Worm (Caenorhabditis elegans) whole organism, L3 larva: ENCODE data around the gene ugt-56.

Source experiments
- R02D3.7 ChIP-seq: fragments of 150-350 bp; optimal IDR thresholded peaks from 2 replicates; lab custom pipeline; 2014; ENCODE audit warnings: missing biosample characterization, missing genetic modification characterization
- ZK546.5 ChIP-seq: sonication (generic microtip); optimal IDR thresholded peaks from 2 replicates; lab custom pipeline; 2017; ENCODE audit warnings: missing biosample characterization, missing genetic modification characterization
- daf-12 ChIP-seq: fragments of 150-350 bp; optimal IDR thresholded peaks from 2 replicates; lab custom pipeline; 2014; ENCODE audit warnings: missing biosample characterization, missing genetic modification reagents, missing genetic modification characterization
- egl-5 ChIP-seq: fragments of 150-350 bp; optimal IDR thresholded peaks from 2 replicates; lab custom pipeline; 2017; ENCODE audit warnings: missing biosample characterization, missing genetic modification reagents, missing genetic modification characterization, inconsistent platforms
- elt-1 ChIP-seq: fragments of 150-350 bp; optimal IDR thresholded peaks from 2 replicates; lab custom pipeline; 2014; ENCODE audit warnings: missing biosample characterization, missing genetic modification characterization
- fkh-10 ChIP-seq: sonication (generic microtip); optimal IDR thresholded peaks from 2 replicates; lab custom pipeline; 2017; ENCODE audit warnings: missing biosample characterization, missing genetic modification reagents, missing genetic modification characterization
- jun-1 ChIP-seq: fragments of 150-350 bp; optimal IDR thresholded peaks from 2 replicates; lab custom pipeline; 2014; ENCODE audit warnings: missing biosample characterization, missing genetic modification reagents, missing genetic modification characterization
- lsy-12 ChIP-seq: sonication (generic microtip); optimal IDR thresholded peaks from 2 replicates; lab custom pipeline; 2016; ENCODE audit warnings: mild to moderate bottlenecking, missing genetic modification characterization, missing compliant biosample characterization
- mml-1 ChIP-seq: fragments of 150-350 bp; sonication (generic microtip); optimal IDR thresholded peaks from 3 replicates; lab custom pipeline; 2014; ENCODE audit warnings: missing biosample characterization, missing genetic modification characterization
- nhr-11 ChIP-seq: fragments of 150-350 bp; optimal IDR thresholded peaks from 2 replicates; lab custom pipeline; 2014; ENCODE audit warnings: missing biosample characterization, missing genetic modification characterization
- nhr-23 ChIP-seq: fragments of 150-350 bp; optimal IDR thresholded peaks from 2 replicates; lab custom pipeline; 2014; ENCODE audit warnings: missing biosample characterization, missing genetic modification reagents, missing genetic modification characterization
- nhr-237 ChIP-seq: fragments of 150-350 bp; optimal IDR thresholded peaks from 2 replicates; lab custom pipeline; 2014; ENCODE audit warnings: missing biosample characterization, missing genetic modification characterization
- nhr-67 ChIP-seq: fragments of 150-350 bp; optimal IDR thresholded peaks from 2 replicates; lab custom pipeline; 2014; ENCODE audit warnings: missing biosample characterization, missing genetic modification characterization
- pha-4 ChIP-seq: fragments of 150-350 bp; optimal IDR thresholded peaks from 2 replicates; lab custom pipeline; 2014; ENCODE audit warnings: missing biosample characterization, missing genetic modification reagents, missing genetic modification characterization
- pqm-1 ChIP-seq: fragments of 150-350 bp; optimal IDR thresholded peaks from 2 replicates; lab custom pipeline; 2017; ENCODE audit warnings: missing biosample characterization, missing genetic modification characterization, inconsistent platforms
- snpc-4 ChIP-seq: fragments of 150-350 bp; optimal IDR thresholded peaks from 2 replicates; lab custom pipeline; 2014; ENCODE audit warnings: missing biosample characterization, missing genetic modification characterization
- unc-62 ChIP-seq: fragments of 150-350 bp; sonication (generic microtip); optimal IDR thresholded peaks from 4 replicates; lab custom pipeline; 2014; ENCODE audit warnings: missing biosample characterization, missing genetic modification reagents, missing genetic modification characterization
- zag-1 ChIP-seq: fragments of 150-350 bp; optimal IDR thresholded peaks from 2 replicates; lab custom pipeline; 2014; ENCODE audit warnings: missing biosample characterization, missing genetic modification characterization
- ztf-11 ChIP-seq: fragments of 150-350 bp; optimal IDR thresholded peaks from 2 replicates; lab custom pipeline; 2014; ENCODE audit warnings: missing biosample characterization, missing genetic modification characterization

The ugt-56 gene

DNA sequence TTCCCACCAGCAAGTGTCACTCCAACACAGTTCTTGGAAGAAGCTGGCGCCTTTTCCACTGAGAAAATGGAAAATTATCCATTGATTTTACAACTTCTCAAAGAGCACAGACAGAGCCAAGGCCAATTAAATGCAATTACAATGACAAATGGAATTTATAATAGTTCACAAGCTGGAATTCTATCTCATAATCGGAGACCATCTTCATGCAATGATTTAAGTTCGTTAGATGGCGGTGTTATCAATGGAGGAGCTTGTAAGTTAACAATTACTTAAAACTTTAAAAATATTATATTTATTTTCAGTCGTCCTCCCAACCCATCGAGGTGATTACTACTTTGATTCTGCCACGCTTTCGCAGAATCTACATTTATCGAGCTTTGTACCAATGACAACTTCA, 46.9 kb downstream of the ugt-56 start:
- TF ChIP-seq zag-1 (tag; lab: Kevin White, UChicago) = no peak
- TF ChIP-seq, all 47 proteins: peak for 0

DNA sequence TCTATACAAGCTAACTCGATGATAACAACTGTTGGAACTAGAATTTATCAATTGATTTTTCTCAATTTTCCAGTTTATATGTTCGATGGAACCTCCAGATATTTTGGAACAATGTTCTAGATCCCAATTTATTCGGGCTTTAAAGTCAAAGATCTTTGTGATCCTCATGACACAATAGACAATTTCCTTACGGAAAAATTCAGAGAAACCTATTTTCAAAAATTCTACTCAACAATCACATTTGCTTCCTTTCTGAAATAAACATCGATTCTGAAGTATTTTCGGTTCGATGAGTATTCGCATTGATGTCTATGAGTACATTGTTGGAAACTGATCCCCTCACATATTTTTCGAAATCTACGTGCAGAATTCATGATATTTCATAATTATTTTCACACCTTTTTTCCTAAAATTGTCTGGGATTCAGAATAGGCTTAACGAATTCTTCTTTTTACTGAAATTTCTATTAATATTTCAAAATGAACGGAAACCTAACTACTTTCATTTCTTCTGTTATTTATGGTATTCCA, 48.3 kb downstream of the ugt-56 start, which contains the start of gene srg-45:
srg-45 (plus strand) TSS at position 480 of the 530 bp plus-strand sequence.
- TF ChIP-seq mml-1 (tag; lab: Kevin White, UChicago) (no peak), nhr-237 (no peak), fkh-10 (GFP tag; lab: Kevin White, UChicago) (no peak), snpc-4 (tag; lab: Kevin White, UChicago) (no peak), elt-1 (tag; lab: Kevin White, UChicago) (no peak), pha-4 (no peak), nhr-67 (no peak), unc-62 (GFP tag; lab: Kevin White, UChicago) (no peak), ZK546.5 (tag; lab: Kevin White, UChicago) (no peak), R02D3.7 (tag; lab: Kevin White, UChicago) (no peak), egl-5 (tag; lab: Kevin White, UChicago) (no peak), nhr-23 (tag; lab: Kevin White, UChicago) (no peak), pqm-1 (no peak), daf-12 (no peak), lsy-12 (tag; lab: Kevin White, UChicago) (no peak), nhr-11 (no peak), ztf-11 (no peak), jun-1 (tag; lab: Kevin White, UChicago) (no peak)

DNA sequence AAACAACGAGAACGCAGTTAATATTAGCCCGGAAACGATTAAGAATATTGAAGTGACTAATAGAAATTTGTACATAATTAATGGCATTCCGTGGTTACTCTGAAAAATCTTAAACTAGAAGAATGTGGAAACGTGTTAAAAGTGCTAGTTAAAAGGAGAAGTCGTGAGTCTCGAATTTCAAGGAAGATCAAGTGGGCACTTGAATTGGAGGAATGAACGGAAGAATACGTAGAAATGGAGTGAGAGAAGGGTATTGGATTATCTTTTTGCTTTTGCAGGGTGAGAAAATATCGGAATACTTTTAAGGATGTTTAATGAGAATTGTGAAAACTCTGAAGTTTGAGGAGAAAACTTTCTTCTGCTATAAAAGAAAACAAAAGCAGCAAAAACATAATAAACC, 51.5 kb downstream of the ugt-56 start, which contains the start of gene hpo-30:
hpo-30 (minus strand) TSS at position 101 of the 400 bp plus-strand sequence.
- no peak for TF ChIP-seq unc-62 (GFP tag; lab: Kevin White, UChicago)
